Fruit fly (Drosophila melanogaster) whole organism, prepupa: ENCODE data around the gene CG13113.

Experiments
- CG11294 ChIP-seq: fragments of 200-800 bp; sonication (Bioruptor generic); IDR thresholded peaks from 2 replicates; pipeline ENCODE4 v1.3.6; 2022; ENCODE audit warnings: missing biosample characterization, missing genetic modification characterization
- CG11762 ChIP-seq: fragments of 200-800 bp; sonication (Bioruptor generic); optimal IDR thresholded peaks from 3 replicates; lab custom pipeline; 2016; ENCODE audit warnings: missing biosample characterization, missing genetic modification characterization; ENCODE audit not compliant: insufficient read depth
- CG11902 ChIP-seq: fragments of 200-800 bp; sonication (Bioruptor generic); optimal IDR thresholded peaks from 3 replicates; lab custom pipeline; 2016; ENCODE audit warnings: missing biosample characterization, missing genetic modification characterization
- CG1621 ChIP-seq: fragments of 200-800 bp; sonication (Bioruptor generic); optimal IDR thresholded peaks from 3 replicates; lab custom pipeline; 2018; ENCODE audit warnings: missing biosample characterization, mild to moderate bottlenecking, missing genetic modification characterization
- CG16779 ChIP-seq: fragments of 200-800 bp; sonication (Bioruptor generic); optimal IDR thresholded peaks from 3 replicates; lab custom pipeline; 2017; ENCODE audit warnings: missing biosample characterization, mild to moderate bottlenecking, missing genetic modification characterization
- CG32006 ChIP-seq: fragments of 200-800 bp; sonication (Bioruptor generic); optimal IDR thresholded peaks from 3 replicates; lab custom pipeline; 2017; ENCODE audit warnings: missing biosample characterization, mild to moderate bottlenecking, missing genetic modification characterization
- CG34406 ChIP-seq: fragments of 200-800 bp; sonication (Bioruptor generic); optimal IDR thresholded peaks from 3 replicates; lab custom pipeline; 2016; ENCODE audit warnings: missing biosample characterization, missing genetic modification characterization
- CG4318 ChIP-seq: fragments of 200-800 bp; sonication (Bioruptor generic); optimal IDR thresholded peaks from 3 replicates; lab custom pipeline; 2017; ENCODE audit warnings: missing biosample characterization, mild to moderate bottlenecking, missing genetic modification characterization
- CG6163 ChIP-seq: fragments of 200-800 bp; sonication (Bioruptor generic); IDR thresholded peaks from 3 replicates; pipeline ENCODE4 v1.3.6; 2022; ENCODE audit warnings: missing biosample characterization, missing genetic modification characterization
- CG6276 ChIP-seq: fragments of 200-800 bp; sonication (Bioruptor generic); optimal IDR thresholded peaks from 2 replicates; lab custom pipeline; 2017; ENCODE audit warnings: missing biosample characterization, mild to moderate bottlenecking, missing genetic modification characterization
- CG6792 ChIP-seq: fragments of 200-800 bp; sonication (Bioruptor generic); optimal IDR thresholded peaks from 3 replicates; lab custom pipeline; 2016; ENCODE audit warnings: missing biosample characterization, missing genetic modification characterization
- CG6808 ChIP-seq: fragments of 200-800 bp; sonication (Bioruptor generic); optimal IDR thresholded peaks from 3 replicates; lab custom pipeline; 2017; ENCODE audit warnings: missing biosample characterization, missing genetic modification characterization, mild to moderate bottlenecking, moderate library complexity, missing genetic modification reagents
- CG6854 ChIP-seq: fragments of 200-800 bp; sonication (Bioruptor generic); optimal IDR thresholded peaks from 2 replicates; lab custom pipeline; 2017; ENCODE audit warnings: missing biosample characterization, mild to moderate bottlenecking, missing genetic modification characterization
- CG8119 ChIP-seq: fragments of 200-800 bp; sonication (Bioruptor generic); IDR thresholded peaks from 3 replicates; pipeline ENCODE4 v1.3.6; 2022; ENCODE audit warnings: missing biosample characterization, missing genetic modification characterization
- CG8319 ChIP-seq: fragments of 200-800 bp; sonication (Bioruptor generic); optimal IDR thresholded peaks from 3 replicates; lab custom pipeline; 2016; ENCODE audit warnings: missing biosample characterization, missing genetic modification characterization
- Eip75B ChIP-seq: fragments of 200-800 bp; sonication (Bioruptor generic); optimal IDR thresholded peaks from 3 replicates; lab custom pipeline; 2016; ENCODE audit warnings: missing biosample characterization, missing genetic modification characterization
- Eip78C ChIP-seq: fragments of 200-800 bp; sonication (Bioruptor generic); peaks from one replicate; lab custom pipeline; 2016; ENCODE audit warnings: missing biosample characterization, missing genetic modification characterization
- Eip93F ChIP-seq: fragments of 200-800 bp; sonication (Bioruptor generic); optimal IDR thresholded peaks from 2 replicates; lab custom pipeline; 2016; ENCODE audit warnings: missing biosample characterization, mild to moderate bottlenecking, missing genetic modification characterization
- Ets21C ChIP-seq: fragments of 200-800 bp; sonication (Bioruptor generic); optimal IDR thresholded peaks from 3 replicates; lab custom pipeline; 2016; ENCODE audit warnings: missing biosample characterization, missing genetic modification characterization
- Ets96B ChIP-seq: fragments of 200-800 bp; optimal IDR thresholded peaks from 2 replicates; lab custom pipeline; 2019; ENCODE audit warnings: missing biosample characterization, mild to moderate bottlenecking, missing genetic modification characterization, moderate library complexity
- Gug ChIP-seq: fragments of 200-800 bp; sonication (Bioruptor generic); IDR thresholded peaks from 2 replicates; pipeline ENCODE4 v1.3.6; 2022; ENCODE audit warnings: missing biosample characterization, missing genetic modification characterization
- Hr38 ChIP-seq: sonication (Bioruptor generic); optimal IDR thresholded peaks from 2 replicates; lab custom pipeline; 2016; ENCODE audit warnings: missing biosample characterization, missing genetic modification characterization
- Hr39 ChIP-seq: fragments of 200-800 bp; sonication (Bioruptor generic); optimal IDR thresholded peaks from 2 replicates; lab custom pipeline; 2016; ENCODE audit warnings: missing biosample characterization, missing genetic modification characterization
- Hr4 ChIP-seq: fragments of 200-800 bp; sonication (Bioruptor generic); optimal IDR thresholded peaks from 3 replicates; lab custom pipeline; 2016; ENCODE audit warnings: missing biosample characterization, missing genetic modification characterization
- Met ChIP-seq: fragments of 200-800 bp; sonication (Bioruptor generic); optimal IDR thresholded peaks from 3 replicates; lab custom pipeline; 2016; ENCODE audit warnings: missing biosample characterization, missing genetic modification characterization
- OdsH ChIP-seq: fragments of 200-800 bp; sonication (Bioruptor generic); optimal IDR thresholded peaks from 3 replicates; lab custom pipeline; 2016; ENCODE audit warnings: missing biosample characterization, missing genetic modification characterization
- Smox ChIP-seq: fragments of 200-800 bp; sonication (Bioruptor generic); optimal IDR thresholded peaks from 3 replicates; lab custom pipeline; 2016; ENCODE audit warnings: missing biosample characterization, missing genetic modification characterization
- Sox102F ChIP-seq: fragments of 200-800 bp; sonication (Bioruptor generic); optimal IDR thresholded peaks from 2 replicates; lab custom pipeline; 2016; ENCODE audit warnings: missing biosample characterization, mild to moderate bottlenecking, missing genetic modification characterization
- Sox14 ChIP-seq: fragments of 200-800 bp; sonication (Bioruptor generic); optimal IDR thresholded peaks from 3 replicates; lab custom pipeline; 2016; ENCODE audit warnings: missing biosample characterization, missing genetic modification characterization
- achi ChIP-seq: fragments of 200-800 bp; sonication (Bioruptor generic); optimal IDR thresholded peaks from 3 replicates; lab custom pipeline; 2016; ENCODE audit warnings: missing biosample characterization, missing genetic modification characterization
- acj6 ChIP-seq: fragments of 200-800 bp; sonication (Bioruptor generic); optimal IDR thresholded peaks from 3 replicates; lab custom pipeline; 2016; ENCODE audit warnings: missing biosample characterization, missing genetic modification characterization
- cyc ChIP-seq: fragments of 200-800 bp; sonication (Bioruptor generic); optimal IDR thresholded peaks from 3 replicates; lab custom pipeline; 2016; ENCODE audit warnings: missing biosample characterization, missing genetic modification characterization
- dac ChIP-seq: fragments of 200-800 bp; sonication (Bioruptor generic); optimal IDR thresholded peaks from 2 replicates; lab custom pipeline; 2017; ENCODE audit warnings: missing biosample characterization, mild to moderate bottlenecking, missing genetic modification characterization
- esn ChIP-seq: fragments of 200-800 bp; sonication (Bioruptor generic); optimal IDR thresholded peaks from 2 replicates; lab custom pipeline; 2016; ENCODE audit warnings: missing biosample characterization, mild to moderate bottlenecking, missing genetic modification characterization, moderate library complexity
- fd59A ChIP-seq: fragments of 200-800 bp; sonication (Bioruptor generic); optimal IDR thresholded peaks from 2 replicates; lab custom pipeline; 2017; ENCODE audit warnings: missing biosample characterization, mild to moderate bottlenecking, missing genetic modification characterization, missing genetic modification reagents
- fd85E ChIP-seq: fragments of 200-800 bp; sonication (Bioruptor generic); optimal IDR thresholded peaks from 3 replicates; lab custom pipeline; 2016; ENCODE audit warnings: missing biosample characterization, missing genetic modification characterization
- fkh ChIP-seq: fragments of 200-800 bp; sonication (Bioruptor generic); optimal IDR thresholded peaks from 3 replicates; lab custom pipeline; 2017; ENCODE audit warnings: missing biosample characterization, mild to moderate bottlenecking, missing genetic modification characterization, moderate library complexity
- lz ChIP-seq: fragments of 200-800 bp; sonication (Bioruptor generic); optimal IDR thresholded peaks from 3 replicates; lab custom pipeline; 2016; ENCODE audit warnings: missing biosample characterization, missing genetic modification characterization
- pdm3 ChIP-seq: fragments of 200-800 bp; sonication (Bioruptor generic); optimal IDR thresholded peaks from 3 replicates; lab custom pipeline; 2016; ENCODE audit warnings: missing biosample characterization, missing genetic modification characterization
- spab ChIP-seq: fragments of 200-800 bp; sonication (Bioruptor generic); optimal IDR thresholded peaks from 2 replicates; lab custom pipeline; 2017; ENCODE audit warnings: missing biosample characterization, mild to moderate bottlenecking, missing genetic modification characterization, missing genetic modification reagents
- ss ChIP-seq, 2 experiments: fragments of 200-800 bp; sonication (Bioruptor generic); optimal IDR thresholded peaks; 2 replicates in 1 of 2; 3 replicates in 1 of 2; lab custom pipeline; 2017 to 2018; ENCODE audit warnings: mild to moderate bottlenecking in 2 of 2, missing biosample characterization in 2 of 2, missing genetic modification characterization in 2 of 2, moderate library complexity in 1 of 2
- svp ChIP-seq: fragments of 200-800 bp; sonication (Bioruptor generic); peaks from one replicate; lab custom pipeline; 2016; ENCODE audit warnings: missing biosample characterization, missing genetic modification characterization
- topi ChIP-seq: fragments of 200-800 bp; sonication (Bioruptor generic); optimal IDR thresholded peaks from 3 replicates; lab custom pipeline; 2016; ENCODE audit warnings: missing biosample characterization, missing genetic modification characterization
- vri ChIP-seq: fragments of 200-800 bp; sonication (Bioruptor generic); optimal IDR thresholded peaks from 3 replicates; lab custom pipeline; 2016; ENCODE audit warnings: missing biosample characterization, mild to moderate bottlenecking, missing genetic modification characterization

The CG13113 gene

dm6 chr2L:9568360-9569088, 24.6 kb downstream of the CG13113 start, which contains the start of gene brwl (continued):
- TF ChIP-seq Gug: peak; percentile 99
- peak; percentile 99 for TF ChIP-seq topi (GFP tag; lab: Kevin White, UChicago)
- peak; percentile 97 for TF ChIP-seq vri (GFP tag; lab: Kevin White, UChicago)
- peak; percentile 99 for TF ChIP-seq Hr4
- TF ChIP-seq CG6854 (GFP tag; lab: Kevin White, UChicago): peak; percentile 94
- peak; percentile 98 for TF ChIP-seq cyc
- peak; percentile 97 for TF ChIP-seq CG6808 (GFP tag; lab: Kevin White, UChicago)
- TF ChIP-seq Sox14 (GFP tag; lab: Kevin White, UChicago): peak; percentile 99
- peak; percentile 96 for TF ChIP-seq CG11902
- peak; percentile 100 for TF ChIP-seq Eip78C (GFP tag; lab: Kevin White, UChicago)
- TF ChIP-seq svp (GFP tag; lab: Kevin White, UChicago): peak; percentile 99
- peak; percentile 99 for TF ChIP-seq Ets96B (tag; lab: Kevin White, UChicago)
- peak; percentile 98 for TF ChIP-seq CG11294
- TF ChIP-seq CG16779 (tag; lab: Kevin White, UChicago): peak; percentile 97
- TF ChIP-seq ss (GFP tag; optimal IDR thresholded peaks at IDR 0.05; lab: Kevin White, UChicago): peak; percentile 97 to 98
- TF ChIP-seq fkh (GFP tag; lab: Kevin White, UChicago): peak; percentile 98
- TF ChIP-seq Sox102F (GFP tag; lab: Kevin White, UChicago): peak; percentile 98
- TF ChIP-seq spab: peak; percentile 99
- TF ChIP-seq, all 60 proteins: peak for 60

dm6 chr2L:9569131-9569530, 25.2 kb downstream of the CG13113 start:
- TF ChIP-seq CG16779 (tag; lab: Kevin White, UChicago) (no peak), Eip78C (GFP tag; lab: Kevin White, UChicago) (no peak), CG8119 (no peak), fd85E (GFP tag; lab: Kevin White, UChicago) (no peak), dac (no peak), Ets21C (GFP tag; lab: Kevin White, UChicago) (no peak)

- peak; percentile 70 for TF ChIP-seq fkh (GFP tag; lab: Kevin White, UChicago)
- TF ChIP-seq cyc: peak; percentile 90
- peak; percentile 95 for TF ChIP-seq CG6792 (GFP tag; lab: Kevin White, UChicago)
- peak; percentile 87 for TF ChIP-seq Ets21C (GFP tag; lab: Kevin White, UChicago)
- peak; percentile 85 for TF ChIP-seq Eip93F
- peak; percentile 90 for TF ChIP-seq CG1621
- peak; percentile 93 for TF ChIP-seq fd59A (GFP tag; lab: Kevin White, UChicago)
- peak; percentile 94 for TF ChIP-seq lz
- TF ChIP-seq OdsH (GFP tag; lab: Kevin White, UChicago): peak; percentile 97
- TF ChIP-seq CG4318 (GFP tag; lab: Kevin White, UChicago): peak; percentile 97
- TF ChIP-seq Ets96B (tag; lab: Kevin White, UChicago): peak; percentile 96
- TF ChIP-seq CG6276 (GFP tag; lab: Kevin White, UChicago): peak; percentile 98
- peak; percentile 98 for TF ChIP-seq CG32006 (GFP tag; lab: Kevin White, UChicago)
- peak; percentile 90 for TF ChIP-seq CG6163 (GFP tag; lab: Robert Waterston, UW)
- TF ChIP-seq CG6808 (GFP tag; lab: Kevin White, UChicago): peak; percentile 99
- peak; percentile 93 for TF ChIP-seq CG8319 (GFP tag; lab: Kevin White, UChicago)
- TF ChIP-seq fd85E (GFP tag; lab: Kevin White, UChicago): peak; percentile 88
- TF ChIP-seq Sox14 (GFP tag; lab: Kevin White, UChicago): peak; percentile 93
- TF ChIP-seq pdm3 (GFP tag; lab: Kevin White, UChicago): peak; percentile 93
- TF ChIP-seq achi (GFP tag; lab: Kevin White, UChicago): peak; percentile 97
- TF ChIP-seq Smox (GFP tag; lab: Kevin White, UChicago): peak; percentile 96
- TF ChIP-seq Eip75B (GFP tag; lab: Kevin White, UChicago): peak; percentile 93
- TF ChIP-seq Hr4: peak; percentile 92
- peak; percentile 97 for TF ChIP-seq esn (GFP tag; lab: Kevin White, UChicago)
- TF ChIP-seq Hr38 (GFP tag; lab: Kevin White, UChicago): no peak
- peak; percentile 97 for TF ChIP-seq ss (GFP tag; optimal IDR thresholded peaks at IDR 0.05; lab: Kevin White, UChicago)
- TF ChIP-seq Met (GFP tag; lab: Kevin White, UChicago): peak; percentile 96
- peak; percentile 96 for TF ChIP-seq acj6 (GFP tag; lab: Kevin White, UChicago)
- TF ChIP-seq Sox102F (GFP tag; lab: Kevin White, UChicago): peak; percentile 94
- TF ChIP-seq CG34406: peak; percentile 97
- TF ChIP-seq Hr39 (GFP tag; lab: Kevin White, UChicago): peak; percentile 87
- peak; percentile 96 for TF ChIP-seq CG11762 (GFP tag; lab: Kevin White, UChicago)
Observed at dm6 chr2L:9569588-9570434, 25.8 kb downstream of the CG13113 start.
